Fruit fly (Drosophila melanogaster) ovary, adult (tissue): ENCODE results near the gene Cad99C.

ENCODE experiments used
- CG17801 ChIP-seq: fragments of 200-800 bp; optimal IDR thresholded peaks from 2 replicates; lab custom pipeline; 2019; ENCODE audit warnings: missing biosample characterization, mild to moderate bottlenecking, missing genetic modification characterization, moderate library complexity; ENCODE audit not compliant: partially characterized antibody

Cad99C gene

dm6 chr3R:29841293-29841791 is at the start of gene Cad99C:
TSS of gene Cad99C (plus strand) at chr3R:29841657.
- no peak for TF ChIP-seq CG17801 (GFP tag; lab: Kevin White, UChicago)

dm6 chr3R:29794161-29794882 is 47.1 kb upstream of the Cad99C start, which contains the start of gene sro:
TSS of gene sro (plus strand) at chr3R:29794597.
- TF ChIP-seq CG17801 (GFP tag; lab: Kevin White, UChicago), result peak; percentile 59

- no peak for TF ChIP-seq CG17801 (GFP tag; lab: Kevin White, UChicago)
Measured at dm6 chr3R:29797183-29797582, 44.3 kb upstream of the Cad99C start.

dm6 chr3R:29798966-29799680 is 42.3 kb upstream of the Cad99C start, which contains the start of the genes Rnb and Drice:
TSS of gene Rnb (minus strand) at chr3R:29799354.
TSS of gene Drice (plus strand) at chr3R:29799658.
- peak; percentile 76 for TF ChIP-seq CG17801 (GFP tag; lab: Kevin White, UChicago)

dm6 chr3R:29799681-29800028 is 41.8 kb upstream of the Cad99C start:
- no peak for TF ChIP-seq CG17801 (GFP tag; lab: Kevin White, UChicago)

- TF ChIP-seq CG17801 (GFP tag; lab: Kevin White, UChicago), result peak; percentile 87
Measured at dm6 chr3R:29802753-29803313, 38.6 kb upstream of the Cad99C start, which contains the start of the genes Etfb and CG7789. TSS of gene Etfb (minus strand) at chr3R:29802945. TSS of gene CG7789 (plus strand) at chr3R:29803196.

- TF ChIP-seq CG17801 (GFP tag; lab: Kevin White, UChicago), result no peak
Measured at dm6 chr3R:29806682-29807393, 34.6 kb upstream of the Cad99C start, which contains the start of the genes ca and ncd. TSS of gene ca (plus strand) at chr3R:29806811. TSS of gene ncd (minus strand) at chr3R:29807127.

dm6 chr3R:29816266-29816665 is 25.2 kb upstream of the Cad99C start, which contains the start of gene Vps16B:
TSS of gene Vps16B (minus strand) at chr3R:29816451.
- TF ChIP-seq CG17801 (GFP tag; lab: Kevin White, UChicago), result no peak

- no peak for TF ChIP-seq CG17801 (GFP tag; lab: Kevin White, UChicago)
Measured at dm6 chr3R:29817664-29818063, 23.8 kb upstream of the Cad99C start, which contains the start of gene CG7829. TSS of gene CG7829 (minus strand) at chr3R:29817764.

- no peak for TF ChIP-seq CG17801 (GFP tag; lab: Kevin White, UChicago)
Measured at dm6 chr3R:29818434-29819268, 22.8 kb upstream of the Cad99C start, which contains the start of gene neo. TSS of gene neo (plus strand) at chr3R:29819131.

- no peak for TF ChIP-seq CG17801 (GFP tag; lab: Kevin White, UChicago)
Measured at dm6 chr3R:29829228-29829786, 12.2 kb upstream of the Cad99C start.

dm6 chr3R:29830925-29831324 is 10.5 kb upstream of the Cad99C start:
- TF ChIP-seq CG17801 (GFP tag; lab: Kevin White, UChicago), result no peak
